Fruit fly (Drosophila melanogaster): ENCODE data around the gene CG11131.

The CG11131 gene

DNA sequence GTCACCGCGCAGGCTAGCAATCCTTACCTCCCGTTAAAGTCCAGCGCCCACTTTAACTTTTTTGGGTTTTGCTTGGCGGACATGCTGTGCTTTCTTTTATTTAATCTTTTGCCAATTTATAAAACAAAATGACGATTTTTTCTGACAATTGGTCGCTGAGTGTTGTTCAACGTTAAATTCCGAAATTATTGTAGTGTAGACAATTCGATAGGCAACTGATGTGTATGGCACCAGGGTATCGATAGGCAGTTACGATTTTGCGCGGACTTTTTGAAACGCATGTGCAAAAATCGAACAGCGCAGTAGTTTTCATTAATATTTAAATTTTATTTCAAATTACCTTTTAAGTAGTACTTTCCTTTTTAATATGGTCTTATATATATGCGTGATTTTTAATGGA is 30.5 kb upstream of the CG11131 start, which contains the start of gene EMC4:
Gene EMC4 (minus strand): TSS at position 174 of the 400 bp plus-strand sequence.
- TF ChIP-seq Mio (GFP tag; optimal IDR thresholded peaks at IDR 0.05) (no peak), CG9705 (GFP tag; optimal IDR thresholded peaks at IDR 0.05) (no peak), pan (optimal IDR thresholded peaks at IDR 0.05) (no peak), Sp1 (GFP tag; optimal IDR thresholded peaks at IDR 0.05) (peak; percentile 45), CG32264 (GFP tag; optimal IDR thresholded peaks at IDR 0.05) (peak; percentile 43), Hr78 (GFP tag; optimal IDR thresholded peaks at IDR 0.05) (no peak), jim (GFP tag; optimal IDR thresholded peaks at IDR 0.05) (no peak), GATAd (GFP tag; optimal IDR thresholded peaks at IDR 0.05) (no peak), dsf (GFP tag; optimal IDR thresholded peaks at IDR 0.05; ENCODE audit: borderline replicate concordance) (peak; percentile 53), Myc (optimal IDR thresholded peaks at IDR 0.05) (no peak), psq (GFP tag; optimal IDR thresholded peaks at IDR 0.05) (peak; percentile 48), tai (GFP tag; optimal IDR thresholded peaks at IDR 0.05) (no peak), Hr83 (GFP tag; optimal IDR thresholded peaks at IDR 0.05; ENCODE audit: poor library complexity, severe bottlenecking) (peak; percentile 88), Hnf4 (GFP tag; optimal IDR thresholded peaks at IDR 0.05) (peak; percentile 89), foxo (GFP tag; optimal IDR thresholded peaks at IDR 0.05) (peak in 1 of 2 experiments; percentile 70), sv (GFP tag; optimal IDR thresholded peaks at IDR 0.05) (peak; percentile 27), brk (GFP tag; optimal IDR thresholded peaks at IDR 0.05) (peak; percentile 75), Dif (GFP tag; optimal IDR thresholded peaks at IDR 0.05; ENCODE audit: partially characterized antibody) (no peak), br (GFP tag; optimal IDR thresholded peaks at IDR 0.05) (peak; percentile 53), usp (GFP tag; optimal IDR thresholded peaks at IDR 0.05) (no peak), dl (GFP tag; optimal IDR thresholded peaks at IDR 0.05; ENCODE audit: insufficient read depth in 1 of 2, partially characterized antibody in 2 of 2) (no peak), Rel (GFP tag; optimal IDR thresholded peaks at IDR 0.05) (no peak), Rel (tag; optimal IDR thresholded peaks at IDR 0.05) (peak; percentile 34), woc (GFP tag; optimal IDR thresholded peaks at IDR 0.05) (peak; percentile 34), rgr (GFP tag; optimal IDR thresholded peaks at IDR 0.05) (peak; percentile 79), Abd-B (GFP tag; optimal IDR thresholded peaks at IDR 0.05) (no peak), Vsx2 (GFP tag; optimal IDR thresholded peaks at IDR 0.05; ENCODE audit: partially characterized antibody) (no peak), OdsH (GFP tag; optimal IDR thresholded peaks at IDR 0.05) (peak; percentile 59), N (GFP tag; optimal IDR thresholded peaks at IDR 0.05) (no peak), HLH106 (tag; optimal IDR thresholded peaks at IDR 0.05) (peak; percentile 28), Jra (GFP tag; optimal IDR thresholded peaks at IDR 0.05) (peak; percentile 65), sage (GFP tag; optimal IDR thresholded peaks at IDR 0.05) (peak; percentile 66), lola (GFP tag; optimal IDR thresholded peaks at IDR 0.05) (no peak), h (GFP tag; optimal IDR thresholded peaks at IDR 0.05) (peak; percentile 76), CrebA (GFP tag; optimal IDR thresholded peaks at IDR 0.05; ENCODE audit: borderline replicate concordance) (no peak), ey (GFP tag; optimal IDR thresholded peaks at IDR 0.05) (peak; percentile 58), fru (GFP tag; optimal IDR thresholded peaks at IDR 0.05) (peak; percentile 65), Dfd (GFP tag; optimal IDR thresholded peaks at IDR 0.05) (no peak), dmrt93B (GFP tag; optimal IDR thresholded peaks at IDR 0.05) (no peak)

DNA sequence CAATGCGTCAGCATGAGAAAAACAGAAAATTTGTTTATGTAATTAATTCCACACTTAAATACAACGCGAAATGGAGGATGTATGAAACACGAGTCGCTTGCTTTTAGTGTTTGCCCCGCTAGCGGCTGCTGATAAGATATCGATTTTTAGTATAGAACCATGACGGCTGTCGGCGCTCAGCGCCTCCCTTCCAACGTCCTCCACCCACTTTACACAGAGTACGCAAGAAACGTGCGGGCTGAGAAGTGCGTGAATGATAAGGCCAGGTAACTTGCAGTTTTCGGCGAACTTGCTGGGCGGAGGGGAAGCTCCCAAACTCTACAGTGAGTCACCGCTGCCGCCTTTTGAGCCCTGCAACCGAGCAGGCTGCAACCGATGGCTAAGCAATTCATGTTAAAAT is 28.2 kb upstream of the CG11131 start:
- TF ChIP-seq Jra (GFP tag; optimal IDR thresholded peaks at IDR 0.05) (peak; percentile 11), CG32264 (GFP tag; optimal IDR thresholded peaks at IDR 0.05) (no peak), Rel (GFP tag; optimal IDR thresholded peaks at IDR 0.05) (no peak), Rel (tag; optimal IDR thresholded peaks at IDR 0.05) (peak; percentile 4)
